Fruit fly (Drosophila melanogaster) whole organism, embryonic: ENCODE results near the gene Vta1.

Experiments
- CG11723 ChIP-seq: fragments of 200-800 bp; sonication (Bioruptor generic); optimal IDR thresholded peaks from 2 replicates; lab custom pipeline; 2017; ENCODE audit warnings: missing biosample characterization, mild to moderate bottlenecking, missing genetic modification characterization
- CG12155 ChIP-seq: fragments of 200-800 bp; sonication (Bioruptor generic); optimal IDR thresholded peaks from 3 replicates; lab custom pipeline; 2016; ENCODE audit warnings: missing biosample characterization, missing genetic modification characterization
- CG12299 ChIP-seq: fragments of 200-800 bp; sonication (Bioruptor generic); optimal IDR thresholded peaks from 2 replicates; lab custom pipeline; 2018; ENCODE audit warnings: missing biosample characterization, mild to moderate bottlenecking, missing genetic modification characterization
- CG12659 ChIP-seq: fragments of 200-800 bp; sonication (Bioruptor generic); optimal IDR thresholded peaks from 3 replicates; lab custom pipeline; 2017; ENCODE audit warnings: mild to moderate bottlenecking, missing biosample characterization, missing genetic modification reagents, missing genetic modification characterization
- CG12744 ChIP-seq: fragments of 200-800 bp; sonication (Bioruptor generic); optimal IDR thresholded peaks from 2 replicates; lab custom pipeline; 2016; ENCODE audit warnings: missing biosample characterization, missing genetic modification characterization
- CG13287 ChIP-seq: fragments of 200-800 bp; sonication (Bioruptor generic); IDR thresholded peaks from 2 replicates; pipeline ENCODE4 v1.3.6; 2022; ENCODE audit warnings: missing biosample characterization, missing genetic modification characterization; ENCODE audit not compliant: partially characterized antibody
- CG13624 ChIP-seq: fragments of 200-800 bp; sonication (Bioruptor generic); optimal IDR thresholded peaks from 2 replicates; lab custom pipeline; 2016; ENCODE audit warnings: missing biosample characterization, missing genetic modification characterization
- CG14860 ChIP-seq: fragments of 200-800 bp; sonication (Bioruptor generic); IDR thresholded peaks from 3 replicates; pipeline ENCODE4 v1.3.6; 2022; ENCODE audit warnings: missing biosample characterization, missing genetic modification characterization; ENCODE audit not compliant: partially characterized antibody
- CG18476 ChIP-seq: fragments of 200-800 bp; sonication (Bioruptor generic); optimal IDR thresholded peaks from 2 replicates; lab custom pipeline; 2016; ENCODE audit warnings: missing biosample characterization, mild to moderate bottlenecking, missing genetic modification characterization
- CG2116 ChIP-seq: fragments of 200-800 bp; sonication (Bioruptor generic); optimal IDR thresholded peaks from 3 replicates; lab custom pipeline; 2018; ENCODE audit warnings: missing biosample characterization, mild to moderate bottlenecking, missing genetic modification characterization
- CG31388 ChIP-seq: fragments of 200-800 bp; sonication (Bioruptor generic); optimal IDR thresholded peaks from 2 replicates; lab custom pipeline; 2016; ENCODE audit warnings: missing biosample characterization, missing genetic modification characterization
- CG3281 ChIP-seq: fragments of 200-800 bp; sonication (Bioruptor generic); optimal IDR thresholded peaks from 3 replicates; lab custom pipeline; 2017; ENCODE audit warnings: missing biosample characterization, mild to moderate bottlenecking, missing genetic modification characterization
- CG33557 ChIP-seq: fragments of 200-800 bp; sonication (Bioruptor generic); optimal IDR thresholded peaks from 2 replicates; lab custom pipeline; 2019; ENCODE audit warnings: missing biosample characterization, mild to moderate bottlenecking, missing genetic modification characterization, moderate library complexity
- CG3838 ChIP-seq: fragments of 200-800 bp; sonication (Bioruptor generic); optimal IDR thresholded peaks from 3 replicates; lab custom pipeline; 2016; ENCODE audit warnings: missing biosample characterization, missing genetic modification characterization
- CG7357 ChIP-seq: fragments of 200-800 bp; sonication (Bioruptor generic); IDR thresholded peaks from 3 replicates; pipeline ENCODE4 v1.3.6; 2022; ENCODE audit warnings: missing biosample characterization, missing genetic modification characterization
- CG7556 ChIP-seq: fragments of 200-800 bp; sonication (Bioruptor generic); optimal IDR thresholded peaks from 2 replicates; lab custom pipeline; 2017; ENCODE audit warnings: missing biosample characterization, mild to moderate bottlenecking, missing genetic modification characterization
- CG7745 ChIP-seq: fragments of 200-800 bp; sonication (Bioruptor generic); optimal IDR thresholded peaks from 2 replicates; lab custom pipeline; 2018; ENCODE audit warnings: missing biosample characterization, mild to moderate bottlenecking, missing genetic modification characterization, moderate library complexity
- CG8281 ChIP-seq: fragments of 200-800 bp; sonication (Bioruptor generic); optimal IDR thresholded peaks from 2 replicates; lab custom pipeline; 2018; ENCODE audit warnings: missing biosample characterization, mild to moderate bottlenecking, missing genetic modification characterization, moderate library complexity
- CG9437 ChIP-seq: fragments of 200-800 bp; sonication (Bioruptor generic); optimal IDR thresholded peaks from 2 replicates; lab custom pipeline; 2018; ENCODE audit warnings: missing biosample characterization, mild to moderate bottlenecking, missing genetic modification characterization
- CG9727 ChIP-seq: fragments of 200-800 bp; sonication (Bioruptor generic); optimal IDR thresholded peaks from 3 replicates; lab custom pipeline; 2017; ENCODE audit warnings: missing biosample characterization, mild to moderate bottlenecking, missing genetic modification characterization
- CG9817 ChIP-seq: fragments of 200-800 bp; sonication (Bioruptor generic); optimal IDR thresholded peaks from 2 replicates; lab custom pipeline; 2018; ENCODE audit warnings: missing biosample characterization, mild to moderate bottlenecking, missing genetic modification characterization, moderate library complexity
- D19B ChIP-seq: fragments of 200-800 bp; sonication (Bioruptor generic); optimal IDR thresholded peaks from 2 replicates; lab custom pipeline; 2017; ENCODE audit warnings: missing biosample characterization, mild to moderate bottlenecking, missing genetic modification characterization
- Deaf1 ChIP-seq: fragments of 200-800 bp; optimal IDR thresholded peaks from 3 replicates; lab custom pipeline; 2019; ENCODE audit warnings: missing biosample characterization, mild to moderate bottlenecking, missing genetic modification characterization, moderate library complexity
- Dek ChIP-seq: fragments of 200-800 bp; sonication (Bioruptor generic); optimal IDR thresholded peaks from 3 replicates; lab custom pipeline; 2019; ENCODE audit warnings: missing biosample characterization, mild to moderate bottlenecking, missing genetic modification characterization, moderate library complexity
- Dip2 ChIP-seq: fragments of 200-800 bp; sonication (Bioruptor generic); IDR thresholded peaks from 2 replicates; pipeline ENCODE4 v1.3.6; 2022; ENCODE audit warnings: missing biosample characterization, missing genetic modification characterization
- Elba2 ChIP-seq: fragments of 200-800 bp; sonication (Bioruptor generic); optimal IDR thresholded peaks from 3 replicates; lab custom pipeline; 2016; ENCODE audit warnings: missing biosample characterization, missing genetic modification characterization
- Ets97D ChIP-seq: fragments of 200-800 bp; sonication (Bioruptor generic); optimal IDR thresholded peaks from 3 replicates; lab custom pipeline; 2016; ENCODE audit warnings: missing biosample characterization, missing genetic modification characterization
- HLH4C ChIP-seq: fragments of 200-800 bp; sonication (Bioruptor generic); IDR thresholded peaks from 3 replicates; pipeline ENCODE4 v1.3.6; 2022; ENCODE audit warnings: missing biosample characterization, missing genetic modification characterization; ENCODE audit not compliant: partially characterized antibody
- MBD-R2 ChIP-seq: fragments of 200-800 bp; sonication (Bioruptor generic); IDR thresholded peaks from 2 replicates; pipeline ENCODE4 v1.3.6; 2022; ENCODE audit warnings: missing biosample characterization, missing genetic modification characterization
- NfI ChIP-seq: fragments of 200-800 bp; sonication (Bioruptor generic); optimal IDR thresholded peaks from 3 replicates; lab custom pipeline; 2018; ENCODE audit warnings: missing biosample characterization, mild to moderate bottlenecking, missing genetic modification characterization, moderate library complexity
- Ssrp ChIP-seq: fragments of 200-800 bp; sonication (Bioruptor generic); optimal IDR thresholded peaks from 2 replicates; lab custom pipeline; 2018; ENCODE audit warnings: missing biosample characterization, mild to moderate bottlenecking, missing genetic modification characterization, moderate library complexity
- btn ChIP-seq: fragments of 200-800 bp; sonication (Bioruptor generic); optimal IDR thresholded peaks from 2 replicates; lab custom pipeline; 2016; ENCODE audit warnings: missing biosample characterization, missing genetic modification characterization
- crc ChIP-seq: fragments of 200-800 bp; sonication (Bioruptor generic); optimal IDR thresholded peaks from 2 replicates; lab custom pipeline; 2016; ENCODE audit warnings: missing biosample characterization, missing genetic modification characterization
- dmrt99B ChIP-seq: fragments of 200-800 bp; sonication (Bioruptor generic); optimal IDR thresholded peaks from 2 replicates; lab custom pipeline; 2018; ENCODE audit warnings: missing biosample characterization, mild to moderate bottlenecking, missing genetic modification characterization, moderate library complexity
- fru ChIP-seq: fragments of >200 bp; optimal IDR thresholded peaks from 2 replicates; lab custom pipeline; 2017
- gem ChIP-seq: fragments of 200-800 bp; sonication (Bioruptor generic); optimal IDR thresholded peaks from 2 replicates; lab custom pipeline; 2019; ENCODE audit warnings: missing biosample characterization, mild to moderate bottlenecking, missing genetic modification characterization, moderate library complexity
- grn ChIP-seq: fragments of 200-800 bp; sonication (Bioruptor generic); optimal IDR thresholded peaks from 3 replicates; lab custom pipeline; 2017; ENCODE audit warnings: missing biosample characterization, missing genetic modification characterization
- kay ChIP-seq: fragments of 200-800 bp; sonication (Bioruptor generic); optimal IDR thresholded peaks from 2 replicates; lab custom pipeline; 2016; ENCODE audit warnings: missing biosample characterization, missing genetic modification characterization
- lab ChIP-seq: fragments of 200-800 bp; sonication (Bioruptor generic); optimal IDR thresholded peaks from 3 replicates; lab custom pipeline; 2017; ENCODE audit warnings: missing biosample characterization, missing genetic modification characterization, mild to moderate bottlenecking, moderate library complexity, missing genetic modification reagents
- lbe ChIP-seq: fragments of 200-800 bp; sonication (Bioruptor generic); optimal IDR thresholded peaks from 2 replicates; lab custom pipeline; 2016; ENCODE audit warnings: missing biosample characterization, mild to moderate bottlenecking, missing genetic modification characterization
- lilli ChIP-seq: fragments of 200-800 bp; sonication (Bioruptor generic); optimal IDR thresholded peaks from 3 replicates; lab custom pipeline; 2016; ENCODE audit warnings: missing biosample characterization, missing genetic modification characterization
- org-1 ChIP-seq: fragments of 200-800 bp; sonication (Bioruptor generic); optimal IDR thresholded peaks from 2 replicates; lab custom pipeline; 2017; ENCODE audit warnings: missing biosample characterization, missing genetic modification characterization
- prd ChIP-seq, 3 experiments: fragments of >200 bp in 2 of 3; fragments of 200-800 bp in 1 of 3; sonication (Bioruptor generic) in 1 of 3; optimal IDR thresholded peaks in 2 of 3; IDR thresholded peaks in 1 of 3; 2 replicates in 2 of 3; 3 replicates in 1 of 3; pipeline versions ENCODE4 v1.3.6 to Lab custom; 2017 to 2022; ENCODE audit warnings: missing biosample characterization in 1 of 3, missing genetic modification characterization in 1 of 3
- pros ChIP-seq: fragments of 200-800 bp; sonication (Bioruptor generic); optimal IDR thresholded peaks from 3 replicates; lab custom pipeline; 2019; ENCODE audit warnings: missing biosample characterization, mild to moderate bottlenecking, missing genetic modification characterization, moderate library complexity
- row ChIP-seq: fragments of 200-800 bp; sonication (Bioruptor generic); IDR thresholded peaks from 3 replicates; pipeline ENCODE4 v1.3.6; 2022; ENCODE audit warnings: missing biosample characterization, missing genetic modification characterization
- tap ChIP-seq: fragments of 200-800 bp; optimal IDR thresholded peaks from 3 replicates; lab custom pipeline; 2019; ENCODE audit warnings: missing biosample characterization, mild to moderate bottlenecking, missing genetic modification characterization, moderate library complexity
- tio ChIP-seq: fragments of 200-800 bp; sonication (Bioruptor generic); optimal IDR thresholded peaks from 2 replicates; lab custom pipeline; 2017; ENCODE audit warnings: missing biosample characterization, missing genetic modification characterization, inconsistent platforms
- zen ChIP-seq: fragments of 200-800 bp; sonication (Bioruptor generic); optimal IDR thresholded peaks from 3 replicates; lab custom pipeline; 2018; ENCODE audit warnings: missing biosample characterization, mild to moderate bottlenecking, missing genetic modification characterization, moderate library complexity
- zen2 ChIP-seq: fragments of 200-800 bp; sonication (Bioruptor generic); IDR thresholded peaks from 3 replicates; pipeline ENCODE4 v1.3.6; 2022; ENCODE audit warnings: missing biosample characterization, missing genetic modification characterization; ENCODE audit not compliant: partially characterized antibody

Gene Vta1

DNA sequence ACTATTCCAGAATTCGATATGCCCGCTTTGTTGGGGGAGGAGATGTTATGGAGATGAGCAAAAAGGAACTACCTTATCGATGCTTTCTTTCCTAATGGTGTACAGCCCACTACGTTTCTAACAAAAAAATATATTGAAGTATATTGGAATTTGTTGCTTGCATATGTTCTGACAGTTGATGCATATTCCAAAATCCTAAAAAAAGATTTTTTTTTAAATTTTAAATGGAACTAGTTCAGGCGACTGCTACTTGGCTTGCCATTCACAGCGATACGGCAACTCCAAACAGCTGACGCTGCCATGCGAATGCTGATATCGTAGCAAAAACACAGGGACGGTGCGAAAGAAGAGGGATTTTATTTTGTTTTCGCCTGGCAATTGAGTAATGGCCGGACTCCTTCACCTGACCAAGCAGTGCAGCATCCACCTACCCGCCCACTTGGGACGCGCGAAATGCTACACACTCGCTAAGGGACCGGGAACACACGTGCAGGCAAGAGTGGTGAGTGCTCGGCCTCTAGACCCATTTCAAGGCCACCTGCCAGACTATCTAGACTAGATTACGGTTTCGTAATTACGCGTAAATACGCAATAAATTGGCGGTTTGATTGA is 34.5 kb downstream of the Vta1 start, which contains the start of the genes CG13926, ABCB7 and CG33230 (continued):
- TF ChIP-seq zen2 (no peak), fru (lab: Kevin White, UChicago) (no peak), CG12659 (GFP tag; lab: Kevin White, UChicago) (peak; percentile 63), Dek (tag; lab: Kevin White, UChicago) (peak; percentile 1), HLH4C (0 out of 3 replicates have a peak, but pooled peaks have one; percentile 34), row (peak; percentile 92), lbe (GFP tag; lab: Kevin White, UChicago) (no peak), CG31388 (GFP tag; lab: Kevin White, UChicago) (no peak), NfI (GFP tag; lab: Kevin White, UChicago) (peak; percentile 16), dmrt99B (tag; lab: Kevin White, UChicago) (no peak), CG18476 (GFP tag; lab: Kevin White, UChicago) (peak; percentile 20), tio (GFP tag; lab: Kevin White, UChicago) (no peak), crc (GFP tag; lab: Kevin White, UChicago) (no peak), Ssrp (tag; lab: Kevin White, UChicago) (no peak), CG7556 (no peak), CG13287 (peak; percentile 47; the same call in 1 of the 2 replicates), lab (GFP tag; lab: Kevin White, UChicago) (peak; percentile 31), CG9727 (peak; percentile 29), grn (GFP tag; lab: Kevin White, UChicago) (no peak), CG14860 (GFP tag; lab: Robert Waterston, UW) (no peak), CG8281 (no peak), org-1 (GFP tag; lab: Kevin White, UChicago) (no peak), D19B (GFP tag; lab: Kevin White, UChicago) (no peak), CG13624 (GFP tag; lab: Kevin White, UChicago) (peak; percentile 35), Elba2 (GFP tag; lab: Kevin White, UChicago) (no peak), lilli (GFP tag; lab: Kevin White, UChicago) (peak; percentile 64), CG7745 (tag; lab: Kevin White, UChicago) (no peak), CG12299 (tag; lab: Kevin White, UChicago) (no peak), MBD-R2 (peak; percentile 84), CG11723 (GFP tag; lab: Kevin White, UChicago) (no peak), gem (no peak), CG9437 (GFP tag; lab: Kevin White, UChicago) (peak; percentile 21), CG33557 (no peak), Ets97D (peak; percentile 1), btn (no peak), pros (no peak), CG3281 (GFP tag; lab: Kevin White, UChicago) (peak; percentile 55), Deaf1 (no peak), kay (GFP tag; lab: Kevin White, UChicago) (no peak), Dip2 (GFP tag; lab: Robert Waterston, UW) (no peak), CG3838 (GFP tag; lab: Kevin White, UChicago) (no peak), prd (optimal IDR thresholded peaks at IDR 0.05; lab: Kevin White, UChicago) (no peak), prd (GFP tag; IDR thresholded peaks at IDR 0.05; lab: Robert Waterston, UW) (peak; percentile 20; the same call in 2 of the 3 replicates), CG12155 (GFP tag; lab: Kevin White, UChicago) (peak; percentile 38), tap (tag; lab: Kevin White, UChicago) (no peak), zen (tag; lab: Kevin White, UChicago) (peak; percentile 15), CG12744 (GFP tag; lab: Kevin White, UChicago) (no peak), CG2116 (GFP tag; lab: Kevin White, UChicago) (peak; percentile 42), CG9817 (tag; lab: Kevin White, UChicago) (peak; percentile 6), CG7357 (GFP tag; lab: Robert Waterston, UW) (no peak)
